Worm (Caenorhabditis elegans) whole organism, L4 larva: ENCODE data around the gene set-13.

Experiments used
- F37D6.2 ChIP-seq: sonication (generic microtip); optimal IDR thresholded peaks from 2 replicates; lab custom pipeline; 2016; ENCODE audit warnings: mild to moderate bottlenecking, missing genetic modification characterization, missing compliant biosample characterization
- ceh-62 ChIP-seq: sonication (generic microtip); optimal IDR thresholded peaks from 2 replicates; lab custom pipeline; 2017; ENCODE audit warnings: missing biosample characterization, missing genetic modification characterization
- ces-1 ChIP-seq: fragments of 150-350 bp; sonication (generic microtip); optimal IDR thresholded peaks from 4 replicates; lab custom pipeline; 2014; ENCODE audit warnings: missing biosample characterization, missing genetic modification reagents, missing genetic modification characterization
- dpl-1 ChIP-seq: fragments of 150-350 bp; optimal IDR thresholded peaks from 2 replicates; lab custom pipeline; 2014; ENCODE audit warnings: missing biosample characterization, missing genetic modification reagents, missing genetic modification characterization
- jun-1 ChIP-seq: fragments of 150-350 bp; optimal IDR thresholded peaks from 2 replicates; lab custom pipeline; 2014; ENCODE audit warnings: missing biosample characterization, missing genetic modification reagents, missing genetic modification characterization
- lin-38 ChIP-seq: fragments of 200-800 bp; sonication (Bioruptor generic); IDR thresholded peaks from 2 replicates; pipeline ENCODE4 v1.3.6; 2022; ENCODE audit warnings: missing genetic modification reagents, missing genetic modification characterization, missing compliant biosample characterization
- lsy-2 ChIP-seq, 2 experiments: fragments of 150-350 bp in 1 of 2; sonication (generic microtip) in 1 of 2; optimal IDR thresholded peaks; 2 replicates each; lab custom pipeline; 2014 to 2017; ENCODE audit warnings: missing biosample characterization in 2 of 2, missing genetic modification characterization in 2 of 2
- nhr-11 ChIP-seq: fragments of 150-350 bp; optimal IDR thresholded peaks from 2 replicates; lab custom pipeline; 2014; ENCODE audit warnings: missing biosample characterization, missing genetic modification characterization

DNA sequence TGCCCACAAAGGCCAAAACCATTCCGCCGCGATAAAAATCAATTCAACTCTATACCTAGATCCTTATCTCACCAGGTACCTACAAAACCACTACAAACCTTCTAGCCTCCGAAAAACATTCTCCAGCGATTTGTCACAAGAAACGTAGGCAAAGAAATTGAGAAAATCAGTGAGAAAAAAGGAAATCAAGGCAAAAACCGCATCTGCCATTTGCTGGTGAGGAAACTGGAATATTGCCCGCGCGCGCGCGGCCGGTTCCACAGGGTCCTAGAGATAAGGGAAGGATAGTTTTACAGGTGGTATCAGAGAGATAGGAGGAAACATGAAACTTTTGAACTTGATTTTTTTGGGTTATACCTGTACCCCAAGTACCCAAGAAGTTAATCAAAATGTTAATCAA, 40.8 kb downstream of the set-13 start:
- TF ChIP-seq lsy-2 (tag; optimal IDR thresholded peaks at IDR 0.05; lab: Kevin White, UChicago), result no peak
- TF ChIP-seq jun-1 (tag; lab: Kevin White, UChicago), result no peak
- TF ChIP-seq lin-38 (GFP tag; lab: Robert Waterston, UW), result no peak
- no peak for TF ChIP-seq nhr-11 (tag; lab: Kevin White, UChicago)
- no peak for TF ChIP-seq F37D6.2
- no peak for TF ChIP-seq ces-1 (GFP tag; lab: Kevin White, UChicago)
- no peak for TF ChIP-seq dpl-1 (GFP tag; lab: Kevin White, UChicago)
- TF ChIP-seq ceh-62 (tag; lab: Kevin White, UChicago), result no peak
